Fruit fly (Drosophila melanogaster): Measurements from ENCODE around the gene Lgr3.

dm6 chr3R:25630541-25630940 lies 35.1 kb upstream of the Lgr3 start:
- TF ChIP-seq kay (GFP tag; ENCODE audit: borderline replicate concordance) (no peak), CG11617 (GFP tag; optimal IDR thresholded peaks at IDR 0.05) (no peak), ovo (GFP tag; optimal IDR thresholded peaks at IDR 0.05) (no peak), CG7101 (tag; optimal IDR thresholded peaks at IDR 0.05) (no peak), CG7045 (GFP tag; optimal IDR thresholded peaks at IDR 0.05) (no peak), toe (GFP tag; optimal IDR thresholded peaks at IDR 0.05) (no peak), CG5204 (GFP tag; optimal IDR thresholded peaks at IDR 0.05) (no peak), Mnt (GFP tag; optimal IDR thresholded peaks at IDR 0.05) (no peak)

Measured in whole organism, adult.